Worm (Caenorhabditis elegans) whole organism, midembryonic: ENCODE measurements around the gene btf-1.

Experiments used
- klf-2 ChIP-seq: fragments of 200-800 bp; sonication (Bioruptor generic); conservative IDR thresholded peaks from 2 replicates; pipeline ENCODE4 v1.3.6; 2022; ENCODE audit warnings: missing genetic modification reagents, missing genetic modification characterization, missing compliant biosample characterization
- ref-1 ChIP-seq: fragments of 200-800 bp; sonication (Bioruptor generic); conservative IDR thresholded peaks from 2 replicates; pipeline ENCODE4 v1.3.6; 2022; ENCODE audit warnings: missing genetic modification reagents, missing genetic modification characterization, missing compliant biosample characterization

DNA sequence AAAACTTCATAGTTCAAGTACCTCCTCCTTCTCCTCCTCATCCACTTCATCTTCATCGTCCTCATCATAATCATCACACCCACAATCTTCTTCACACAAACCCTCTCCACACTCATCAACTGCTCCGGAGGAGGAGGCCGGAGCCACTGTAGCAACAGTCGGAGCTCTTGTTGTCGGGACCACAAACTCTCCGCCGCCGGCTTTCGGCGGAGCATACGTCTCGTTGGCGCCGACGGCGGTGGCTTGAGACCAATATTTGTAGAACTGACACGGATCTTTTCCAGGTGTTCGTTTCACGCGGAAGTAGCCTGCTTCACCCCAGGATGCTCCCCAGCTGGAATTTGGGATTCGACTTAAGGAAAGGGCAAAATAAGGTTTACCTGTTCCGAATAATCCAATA is 39.6 kb downstream of the btf-1 start:
- no peak for TF ChIP-seq ref-1 (GFP tag; lab: Robert Waterston, UW)
- no peak for TF ChIP-seq klf-2
